Worm (Caenorhabditis elegans) whole organism, L4/young adult: ENCODE results near the gene hpl-1.

Source experiments
- W03F9.2 ChIP-seq: fragments of 150-350 bp; optimal IDR thresholded peaks from 2 replicates; lab custom pipeline; 2014; ENCODE audit warnings: missing biosample characterization, missing genetic modification characterization
- dao-5 ChIP-seq: sonication (generic microtip); optimal IDR thresholded peaks from 2 replicates; lab custom pipeline; 2016; ENCODE audit warnings: missing genotype, missing genetic modification characterization, moderate library complexity, missing compliant biosample characterization

DNA sequence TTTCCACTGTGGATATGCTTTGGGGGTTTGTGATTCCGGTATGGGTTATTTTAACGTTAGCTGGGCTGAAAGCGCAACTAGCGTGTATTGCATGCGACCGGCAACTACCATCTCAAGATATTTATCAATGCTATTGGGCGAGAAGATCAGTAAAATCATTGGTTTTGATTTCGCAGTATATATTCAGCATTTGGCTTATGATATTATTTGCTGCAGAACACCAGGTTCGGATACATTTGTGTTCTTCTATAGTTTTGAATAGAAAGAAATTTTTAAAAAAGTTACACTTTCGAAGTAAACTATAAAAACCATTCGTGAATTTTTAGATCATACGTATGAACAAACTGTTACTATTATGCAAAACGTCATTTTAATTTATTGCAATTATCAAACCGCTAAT, 27.2 kb upstream of the hpl-1 start:
- TF ChIP-seq W03F9.2 (tag; lab: Kevin White, UChicago) (no peak), dao-5 (tag; lab: Kevin White, UChicago) (no peak)
